Fruit fly (Drosophila melanogaster) whole organism, embryonic: ENCODE results near the gene Tep4.

Source experiments
- ATbp ChIP-seq: fragments of 200-800 bp; sonication (Bioruptor generic); optimal IDR thresholded peaks from 2 replicates; lab custom pipeline; 2017; ENCODE audit warnings: missing biosample characterization, mild to moderate bottlenecking, missing genetic modification characterization, missing genetic modification reagents
- Antp ChIP-seq: fragments of 200-800 bp; sonication (Bioruptor generic); optimal IDR thresholded peaks from 3 replicates; lab custom pipeline; 2016; ENCODE audit warnings: missing biosample characterization, missing genetic modification characterization
- Atf-2 ChIP-seq: fragments of 200-800 bp; sonication (Bioruptor generic); optimal IDR thresholded peaks from 2 replicates; lab custom pipeline; 2016; ENCODE audit warnings: missing biosample characterization, missing genetic modification characterization
- CG10959 ChIP-seq: fragments of 200-800 bp; sonication (Bioruptor generic); IDR thresholded peaks from 2 replicates; pipeline ENCODE4 v1.3.6; 2022; ENCODE audit warnings: missing biosample characterization, missing genetic modification characterization
- CG12391 ChIP-seq: fragments of 200-800 bp; sonication (Bioruptor generic); optimal IDR thresholded peaks from 3 replicates; lab custom pipeline; 2018; ENCODE audit warnings: missing biosample characterization, mild to moderate bottlenecking, missing genetic modification characterization, moderate library complexity
- CG12659 ChIP-seq: fragments of 200-800 bp; sonication (Bioruptor generic); optimal IDR thresholded peaks from 3 replicates; lab custom pipeline; 2017; ENCODE audit warnings: mild to moderate bottlenecking, missing biosample characterization, missing genetic modification reagents, missing genetic modification characterization
- CG13624 ChIP-seq: fragments of 200-800 bp; sonication (Bioruptor generic); optimal IDR thresholded peaks from 2 replicates; lab custom pipeline; 2016; ENCODE audit warnings: missing biosample characterization, missing genetic modification characterization
- CG13775 ChIP-seq: fragments of 200-800 bp; sonication (Bioruptor generic); optimal IDR thresholded peaks from 3 replicates; lab custom pipeline; 2017; ENCODE audit warnings: missing biosample characterization, mild to moderate bottlenecking, missing genetic modification characterization
- CG14667 ChIP-seq: fragments of 200-800 bp; sonication (Bioruptor generic); IDR thresholded peaks from 2 replicates; pipeline ENCODE4 v1.3.6; 2022; ENCODE audit warnings: missing biosample characterization, missing genetic modification characterization
- CG1529 ChIP-seq: fragments of 200-800 bp; sonication (Bioruptor generic); optimal IDR thresholded peaks from 3 replicates; lab custom pipeline; 2018; ENCODE audit warnings: missing biosample characterization, missing genetic modification characterization
- CG1602 ChIP-seq: fragments of 200-800 bp; sonication (Bioruptor generic); optimal IDR thresholded peaks from 3 replicates; lab custom pipeline; 2016; ENCODE audit warnings: missing biosample characterization, missing genetic modification characterization
- CG16815 ChIP-seq: fragments of 200-800 bp; sonication (Bioruptor generic); optimal IDR thresholded peaks from 3 replicates; lab custom pipeline; 2017; ENCODE audit warnings: missing biosample characterization, mild to moderate bottlenecking, missing genetic modification characterization
- CG17328 ChIP-seq: fragments of 200-800 bp; sonication (Bioruptor generic); IDR thresholded peaks from 2 replicates; pipeline ENCODE4 v1.3.6; 2022; ENCODE audit warnings: missing biosample characterization, missing genetic modification characterization
- CG18599 ChIP-seq: fragments of 200-800 bp; sonication (Bioruptor generic); optimal IDR thresholded peaks from 3 replicates; lab custom pipeline; 2017; ENCODE audit warnings: missing biosample characterization, missing genetic modification characterization, mild to moderate bottlenecking, moderate library complexity, missing genetic modification reagents
- CG2202 ChIP-seq: fragments of 200-800 bp; sonication (Bioruptor generic); optimal IDR thresholded peaks from 2 replicates; lab custom pipeline; 2018; ENCODE audit warnings: missing biosample characterization, mild to moderate bottlenecking, missing genetic modification characterization
- CG2678 ChIP-seq: fragments of 200-800 bp; sonication (Bioruptor generic); optimal IDR thresholded peaks from 3 replicates; lab custom pipeline; 2019; ENCODE audit warnings: missing biosample characterization, mild to moderate bottlenecking, missing genetic modification characterization, moderate library complexity
- CG2875 ChIP-seq: fragments of 200-800 bp; sonication (Bioruptor generic); optimal IDR thresholded peaks from 2 replicates; lab custom pipeline; 2017; ENCODE audit warnings: missing biosample characterization, mild to moderate bottlenecking, missing genetic modification characterization, missing genetic modification reagents
- CG30431 ChIP-seq: fragments of 200-800 bp; sonication (Bioruptor generic); optimal IDR thresholded peaks from 2 replicates; lab custom pipeline; 2017; ENCODE audit warnings: missing biosample characterization, missing genetic modification characterization
- CG43689 ChIP-seq: fragments of 200-800 bp; sonication (Bioruptor generic); IDR thresholded peaks from 2 replicates; pipeline ENCODE4 v1.3.6; 2022; ENCODE audit warnings: missing biosample characterization, missing genetic modification characterization
- CG5245 ChIP-seq: fragments of 200-800 bp; sonication (Bioruptor generic); optimal IDR thresholded peaks from 3 replicates; lab custom pipeline; 2016; ENCODE audit warnings: missing biosample characterization, missing genetic modification characterization
- CG7271 ChIP-seq: fragments of 200-800 bp; sonication (Bioruptor generic); optimal IDR thresholded peaks from 2 replicates; lab custom pipeline; 2018; ENCODE audit warnings: missing biosample characterization, mild to moderate bottlenecking, missing genetic modification characterization, moderate library complexity
- CG9609 ChIP-seq: fragments of 200-800 bp; sonication (Bioruptor generic); optimal IDR thresholded peaks from 3 replicates; lab custom pipeline; 2016; ENCODE audit warnings: missing biosample characterization, missing genetic modification characterization
- CG9727 ChIP-seq: fragments of 200-800 bp; sonication (Bioruptor generic); optimal IDR thresholded peaks from 3 replicates; lab custom pipeline; 2017; ENCODE audit warnings: missing biosample characterization, mild to moderate bottlenecking, missing genetic modification characterization
- CG9817 ChIP-seq: fragments of 200-800 bp; sonication (Bioruptor generic); optimal IDR thresholded peaks from 2 replicates; lab custom pipeline; 2018; ENCODE audit warnings: missing biosample characterization, mild to moderate bottlenecking, missing genetic modification characterization, moderate library complexity
- D19A ChIP-seq: fragments of 200-800 bp; optimal IDR thresholded peaks from 3 replicates; lab custom pipeline; 2019; ENCODE audit warnings: missing biosample characterization, mild to moderate bottlenecking, missing genetic modification characterization, moderate library complexity
- H15 ChIP-seq: fragments of 200-800 bp; sonication (Bioruptor generic); IDR thresholded peaks from 3 replicates; pipeline ENCODE4 v1.3.6; 2022; ENCODE audit warnings: missing biosample characterization, missing genetic modification characterization
- HLH54F ChIP-seq: fragments of 200-800 bp; sonication (Bioruptor generic); optimal IDR thresholded peaks from 3 replicates; lab custom pipeline; 2016; ENCODE audit warnings: missing biosample characterization, missing genetic modification characterization
- Med ChIP-seq: fragments of 200-800 bp; sonication (Bioruptor generic); peaks from one replicate; lab custom pipeline; 2016; ENCODE audit warnings: missing biosample characterization, missing genetic modification characterization, mild to moderate bottlenecking, inconsistent platforms, moderate library complexity
- Six4 ChIP-seq: fragments of 200-800 bp; sonication (Bioruptor generic); optimal IDR thresholded peaks from 2 replicates; lab custom pipeline; 2016; ENCODE audit warnings: missing biosample characterization, missing genetic modification characterization
- Sox102F ChIP-seq: fragments of 200-800 bp; sonication (Bioruptor generic); optimal IDR thresholded peaks from 2 replicates; lab custom pipeline; 2018; ENCODE audit warnings: missing biosample characterization, mild to moderate bottlenecking, missing genetic modification characterization, moderate library complexity
- Spps ChIP-seq: fragments of 200-800 bp; sonication (Bioruptor generic); optimal IDR thresholded peaks from 2 replicates; lab custom pipeline; 2018; ENCODE audit warnings: missing biosample characterization, mild to moderate bottlenecking, missing genetic modification characterization
- Sry-β ChIP-seq: fragments of 200-800 bp; sonication (Bioruptor generic); optimal IDR thresholded peaks from 2 replicates; lab custom pipeline; 2018; ENCODE audit warnings: missing biosample characterization, mild to moderate bottlenecking, missing genetic modification characterization, moderate library complexity
- Tbp ChIP-seq: fragments of >200 bp; optimal IDR thresholded peaks from 2 replicates; lab custom pipeline; 2018; ENCODE audit warnings: missing biosample characterization, missing genetic modification characterization
- Xbp1 ChIP-seq: fragments of 200-800 bp; sonication (Bioruptor generic); optimal IDR thresholded peaks from 3 replicates; lab custom pipeline; 2016; ENCODE audit warnings: missing biosample characterization, mild to moderate bottlenecking, missing genetic modification characterization
- ara ChIP-seq: fragments of 200-800 bp; sonication (Bioruptor generic); IDR thresholded peaks from 2 replicates; pipeline ENCODE4 v1.3.6; 2022; ENCODE audit warnings: missing biosample characterization, missing genetic modification characterization
- btn ChIP-seq: fragments of 200-800 bp; sonication (Bioruptor generic); optimal IDR thresholded peaks from 2 replicates; lab custom pipeline; 2016; ENCODE audit warnings: missing biosample characterization, missing genetic modification characterization
- chif ChIP-seq, 2 experiments: fragments of 200-800 bp; sonication (Bioruptor generic); optimal IDR thresholded peaks; 3 replicates each; lab custom pipeline; 2016; ENCODE audit warnings: missing biosample characterization in 2 of 2, missing genetic modification characterization in 2 of 2
- corto ChIP-seq: fragments of 200-800 bp; sonication (Bioruptor generic); optimal IDR thresholded peaks from 2 replicates; lab custom pipeline; 2016; ENCODE audit warnings: missing biosample characterization, mild to moderate bottlenecking, missing genetic modification characterization, moderate library complexity
- crol ChIP-seq: fragments of 200-800 bp; sonication (Bioruptor generic); IDR thresholded peaks from 2 replicates; pipeline ENCODE4 v1.3.6; 2022; ENCODE audit warnings: missing biosample characterization, missing genetic modification characterization
- dmrt99B ChIP-seq: fragments of 200-800 bp; sonication (Bioruptor generic); optimal IDR thresholded peaks from 2 replicates; lab custom pipeline; 2018; ENCODE audit warnings: missing biosample characterization, mild to moderate bottlenecking, missing genetic modification characterization, moderate library complexity
- gem ChIP-seq: fragments of 200-800 bp; sonication (Bioruptor generic); optimal IDR thresholded peaks from 2 replicates; lab custom pipeline; 2019; ENCODE audit warnings: missing biosample characterization, mild to moderate bottlenecking, missing genetic modification characterization, moderate library complexity
- lmd ChIP-seq: fragments of 200-800 bp; sonication (Bioruptor generic); IDR thresholded peaks from 2 replicates; pipeline ENCODE4 v1.3.6; 2022; ENCODE audit warnings: missing biosample characterization, missing genetic modification characterization
- lola ChIP-seq, 3 experiments: fragments of >200 bp in 2 of 3; fragments of 200-800 bp in 1 of 3; sonication (Bioruptor generic) in 1 of 3; optimal IDR thresholded peaks; 2 replicates each; lab custom pipeline; 2017 to 2019; ENCODE audit warnings: missing biosample characterization in 3 of 3, missing genetic modification characterization in 3 of 3, mild to moderate bottlenecking in 1 of 3, moderate library complexity in 1 of 3
- rib ChIP-seq: fragments of 200-800 bp; sonication (Bioruptor generic); IDR thresholded peaks from 2 replicates; pipeline ENCODE4 v1.3.6; 2022; ENCODE audit warnings: missing biosample characterization, missing genetic modification characterization
- seq ChIP-seq: fragments of 200-800 bp; sonication (Bioruptor generic); IDR thresholded peaks from 2 replicates; pipeline ENCODE4 v1.3.6; 2022; ENCODE audit warnings: missing biosample characterization, missing genetic modification characterization
- sqz ChIP-seq: fragments of 200-800 bp; sonication (Bioruptor generic); optimal IDR thresholded peaks from 3 replicates; lab custom pipeline; 2018; ENCODE audit warnings: missing biosample characterization, mild to moderate bottlenecking, missing genetic modification characterization
- trem ChIP-seq: fragments of 200-800 bp; optimal IDR thresholded peaks from 3 replicates; lab custom pipeline; 2019; ENCODE audit warnings: missing biosample characterization, mild to moderate bottlenecking, missing genetic modification characterization, moderate library complexity
- ttk ChIP-seq: fragments of 200-800 bp; sonication (Bioruptor generic); IDR thresholded peaks from 2 replicates; pipeline ENCODE4 v2.1.2; 2022; ENCODE audit warnings: missing biosample characterization, missing genetic modification characterization
- zfh1 ChIP-seq: fragments of 200-800 bp; sonication (Bioruptor generic); IDR thresholded peaks from 3 replicates; pipeline ENCODE4 v1.3.6; 2022; ENCODE audit warnings: missing biosample characterization, missing genetic modification characterization

Tep4 gene

dm6 chr2L:19537779-19538456, 10.4 kb upstream of the Tep4 start, which contains the start of gene CG13082 (continued):
- TF ChIP-seq Sox102F (GFP tag; lab: Kevin White, UChicago) (peak; percentile 42), CG7271 (no peak), ara (GFP tag; lab: Robert Waterston, UW) (peak; percentile 51; the same call in 1 of the 2 replicates), seq (GFP tag; lab: Robert Waterston, UW) (no peak), CG9609 (GFP tag; lab: Kevin White, UChicago) (peak; percentile 9), chif (GFP tag; optimal IDR thresholded peaks at IDR 0.05; lab: Kevin White, UChicago) (peak; percentile 39 to 51), zfh1 (GFP tag; lab: Robert Waterston, UW) (peak; percentile 65), D19A (peak; percentile 62), Six4 (peak; percentile 23), CG13775 (GFP tag; lab: Kevin White, UChicago) (peak; percentile 54), CG9727 (GFP tag; lab: Kevin White, UChicago) (peak; percentile 58), dmrt99B (tag; lab: Kevin White, UChicago) (peak; percentile 54), CG18599 (peak; percentile 30), Spps (tag; lab: Kevin White, UChicago) (peak; percentile 75), CG2678 (tag; lab: Kevin White, UChicago) (peak; percentile 66), CG16815 (GFP tag; lab: Kevin White, UChicago) (peak; percentile 36), CG9817 (peak; percentile 13), sqz (peak; percentile 18), corto (GFP tag; lab: Kevin White, UChicago) (peak; percentile 35), lmd (peak; percentile 49; the same call in 1 of the 2 replicates), CG1529 (GFP tag; lab: Kevin White, UChicago) (peak; percentile 49), Xbp1 (GFP tag; lab: Kevin White, UChicago) (peak; percentile 31), Atf-2 (peak; percentile 41), trem (tag; lab: Kevin White, UChicago) (peak; percentile 56), rib (no peak), Med (peak; percentile 50), crol (peak; percentile 65), H15 (GFP tag; lab: Robert Waterston, UW) (0 out of 3 replicates have a peak, but pooled peaks have one; percentile 11), CG12391 (peak; percentile 55), CG14667 (GFP tag; lab: Robert Waterston, UW) (no peak), CG30431 (GFP tag; lab: Kevin White, UChicago) (peak; percentile 27), CG10959 (GFP tag; lab: Robert Waterston, UW) (0 out of 2 replicates have a peak, but pooled peaks have one; percentile 18), Tbp (no peak), Antp (peak; percentile 16), lola (GFP tag; optimal IDR thresholded peaks at IDR 0.05; lab: Kevin White, UChicago) (peak in 1 of 3 experiments; percentile 80), CG43689 (GFP tag; lab: Robert Waterston, UW) (no peak), CG2875 (GFP tag; lab: Kevin White, UChicago) (peak; percentile 59), CG17328 (GFP tag; lab: Robert Waterston, UW) (peak; percentile 45), ttk (GFP tag; lab: Robert Waterston, UW) (no peak), gem (tag; lab: Kevin White, UChicago) (peak; percentile 76), CG1602 (GFP tag; lab: Kevin White, UChicago) (peak; percentile 24), CG12659 (GFP tag; lab: Kevin White, UChicago) (peak; percentile 5), CG2202 (tag; lab: Kevin White, UChicago) (peak; percentile 58), btn (GFP tag; lab: Kevin White, UChicago) (peak; percentile 42), CG13624 (GFP tag; lab: Kevin White, UChicago) (no peak), HLH54F (no peak), Sry-β (peak; percentile 1), CG5245 (GFP tag; lab: Kevin White, UChicago) (peak; percentile 36), ATbp (GFP tag; lab: Kevin White, UChicago) (peak; percentile 31)
